Fruit fly (Drosophila melanogaster) whole organism, embryonic: Measurements from ENCODE around the gene CG9855.

Experiments used
- CG10431 ChIP-seq: fragments of 200-800 bp; sonication (Bioruptor generic); optimal IDR thresholded peaks from 3 replicates; lab custom pipeline; 2018; ENCODE audit warnings: missing biosample characterization, mild to moderate bottlenecking, missing genetic modification characterization
- CG11456 ChIP-seq: fragments of 200-800 bp; sonication (Bioruptor generic); IDR thresholded peaks from 3 replicates; pipeline ENCODE4 v1.3.6; 2022; ENCODE audit warnings: missing biosample characterization, missing genetic modification characterization
- CG11695 ChIP-seq: fragments of 200-800 bp; sonication (Bioruptor generic); IDR thresholded peaks from 3 replicates; pipeline ENCODE4 v1.3.6; 2022; ENCODE audit warnings: missing biosample characterization, missing genetic modification characterization
- CG12071 ChIP-seq: fragments of 200-800 bp; sonication (Bioruptor generic); optimal IDR thresholded peaks from 3 replicates; lab custom pipeline; 2018; ENCODE audit warnings: missing biosample characterization, mild to moderate bottlenecking, missing genetic modification characterization
- CG12236 ChIP-seq: fragments of 200-800 bp; sonication (Bioruptor generic); optimal IDR thresholded peaks from 2 replicates; lab custom pipeline; 2016; ENCODE audit warnings: missing biosample characterization, missing genetic modification characterization
- CG14965 ChIP-seq: fragments of 200-800 bp; sonication (Bioruptor generic); optimal IDR thresholded peaks from 2 replicates; lab custom pipeline; 2016; ENCODE audit warnings: missing biosample characterization, missing genetic modification characterization, borderline replicate concordance
- CG1647 ChIP-seq: fragments of 200-800 bp; sonication (Bioruptor generic); optimal IDR thresholded peaks from 3 replicates; lab custom pipeline; 2016; ENCODE audit warnings: missing biosample characterization, missing genetic modification characterization
- CG16813 ChIP-seq: fragments of 200-800 bp; sonication (Bioruptor generic); IDR thresholded peaks from 3 replicates; pipeline ENCODE4 v1.3.6; 2022; ENCODE audit warnings: missing biosample characterization, missing genetic modification characterization; ENCODE audit not compliant: partially characterized antibody
- CG17361 ChIP-seq: fragments of 200-800 bp; sonication (Bioruptor generic); IDR thresholded peaks from 3 replicates; pipeline ENCODE4 v1.3.6; 2022; ENCODE audit warnings: missing biosample characterization, missing genetic modification characterization
- CG17612 ChIP-seq: fragments of 200-800 bp; sonication (Bioruptor generic); IDR thresholded peaks from 2 replicates; pipeline ENCODE4 v1.3.6; 2022; ENCODE audit warnings: missing biosample characterization, missing genetic modification characterization
- CG18599 ChIP-seq: fragments of 200-800 bp; sonication (Bioruptor generic); optimal IDR thresholded peaks from 3 replicates; lab custom pipeline; 2017; ENCODE audit warnings: missing biosample characterization, missing genetic modification characterization, mild to moderate bottlenecking, moderate library complexity, missing genetic modification reagents
- CG18619 ChIP-seq: fragments of 200-800 bp; sonication (Bioruptor generic); optimal IDR thresholded peaks from 3 replicates; lab custom pipeline; 2017; ENCODE audit warnings: missing biosample characterization, mild to moderate bottlenecking, missing genetic modification characterization
- CG31365 ChIP-seq: fragments of 200-800 bp; sonication (Bioruptor generic); optimal IDR thresholded peaks from 2 replicates; lab custom pipeline; 2018; ENCODE audit warnings: missing biosample characterization, mild to moderate bottlenecking, missing genetic modification characterization
- CG4820 ChIP-seq: fragments of 200-800 bp; sonication (Bioruptor generic); optimal IDR thresholded peaks from 3 replicates; lab custom pipeline; 2016; ENCODE audit warnings: missing biosample characterization, missing genetic modification characterization
- CG6813 ChIP-seq: fragments of 200-800 bp; sonication (Bioruptor generic); optimal IDR thresholded peaks from 2 replicates; lab custom pipeline; 2017; ENCODE audit warnings: missing biosample characterization, missing genetic modification characterization, mild to moderate bottlenecking, moderate library complexity, missing genetic modification reagents
- CG7556 ChIP-seq: fragments of 200-800 bp; sonication (Bioruptor generic); optimal IDR thresholded peaks from 2 replicates; lab custom pipeline; 2017; ENCODE audit warnings: missing biosample characterization, mild to moderate bottlenecking, missing genetic modification characterization
- CG8359 ChIP-seq: fragments of 200-800 bp; sonication (Bioruptor generic); optimal IDR thresholded peaks from 2 replicates; lab custom pipeline; 2017; ENCODE audit warnings: missing biosample characterization, mild to moderate bottlenecking, missing genetic modification characterization, borderline replicate concordance
- CG9437 ChIP-seq: fragments of 200-800 bp; sonication (Bioruptor generic); optimal IDR thresholded peaks from 2 replicates; lab custom pipeline; 2018; ENCODE audit warnings: missing biosample characterization, mild to moderate bottlenecking, missing genetic modification characterization
- CoRest ChIP-seq: fragments of 200-800 bp; sonication (Bioruptor generic); optimal IDR thresholded peaks from 3 replicates; lab custom pipeline; 2018; ENCODE audit warnings: missing biosample characterization, mild to moderate bottlenecking, missing genetic modification characterization, moderate library complexity
- Dbx ChIP-seq: fragments of 200-800 bp; sonication (Bioruptor generic); IDR thresholded peaks from 3 replicates; pipeline ENCODE4 v1.3.6; 2022; ENCODE audit warnings: missing biosample characterization, missing genetic modification characterization
- Dp ChIP-seq: fragments of 200-800 bp; sonication (Bioruptor generic); optimal IDR thresholded peaks from 2 replicates; lab custom pipeline; 2018; ENCODE audit warnings: missing biosample characterization, mild to moderate bottlenecking, missing genetic modification characterization, moderate library complexity
- Drgx ChIP-seq: fragments of 200-800 bp; sonication (Bioruptor generic); IDR thresholded peaks from 2 replicates; pipeline ENCODE4 v1.3.6; 2022; ENCODE audit warnings: missing biosample characterization, missing genetic modification characterization
- Hand ChIP-seq: fragments of 200-800 bp; sonication (Bioruptor generic); optimal IDR thresholded peaks from 2 replicates; lab custom pipeline; 2017; ENCODE audit warnings: mild to moderate bottlenecking, missing biosample characterization, missing genetic modification reagents, missing genetic modification characterization
- HmgD ChIP-seq: fragments of 200-800 bp; sonication (Bioruptor generic); optimal IDR thresholded peaks from 3 replicates; lab custom pipeline; 2016; ENCODE audit warnings: missing biosample characterization, missing genetic modification characterization
- Hr78 ChIP-seq, 2 experiments: fragments of 200-800 bp in 1 of 2; fragments of >200 bp in 1 of 2; sonication (Bioruptor generic) in 1 of 2; optimal IDR thresholded peaks; 2 replicates each; lab custom pipeline; 2017 to 2019; ENCODE audit warnings: missing biosample characterization in 2 of 2, missing genetic modification characterization in 2 of 2, mild to moderate bottlenecking in 1 of 2, moderate library complexity in 1 of 2
- Kr ChIP-seq: fragments of 200-800 bp; sonication (Bioruptor generic); optimal IDR thresholded peaks from 2 replicates; lab custom pipeline; 2017; ENCODE audit warnings: missing biosample characterization, mild to moderate bottlenecking, missing genetic modification characterization
- NfI ChIP-seq: fragments of 200-800 bp; sonication (Bioruptor generic); optimal IDR thresholded peaks from 3 replicates; lab custom pipeline; 2018; ENCODE audit warnings: missing biosample characterization, mild to moderate bottlenecking, missing genetic modification characterization, moderate library complexity
- Rfx ChIP-seq: fragments of 200-800 bp; sonication (Bioruptor generic); IDR thresholded peaks from 2 replicates; pipeline ENCODE4 v1.3.6; 2022; ENCODE audit warnings: missing biosample characterization, missing genetic modification characterization
- Scr ChIP-seq: fragments of 200-800 bp; sonication (Bioruptor generic); IDR thresholded peaks from 2 replicates; pipeline ENCODE4 v1.3.6; 2022; ENCODE audit warnings: missing biosample characterization, missing genetic modification characterization; ENCODE audit not compliant: partially characterized antibody
- az2 ChIP-seq: fragments of 200-800 bp; sonication (Bioruptor generic); optimal IDR thresholded peaks from 3 replicates; lab custom pipeline; 2016; ENCODE audit warnings: missing biosample characterization, missing genetic modification characterization
- bab2 ChIP-seq: fragments of 200-800 bp; sonication (Bioruptor generic); optimal IDR thresholded peaks from 2 replicates; lab custom pipeline; 2016; ENCODE audit warnings: missing biosample characterization, missing genetic modification characterization
- bbx ChIP-seq: fragments of 200-800 bp; sonication (Bioruptor generic); IDR thresholded peaks from 2 replicates; pipeline ENCODE4 v1.3.6; 2022; ENCODE audit warnings: missing biosample characterization, missing genetic modification characterization; ENCODE audit not compliant: partially characterized antibody
- cas ChIP-seq: fragments of 200-800 bp; sonication (Bioruptor generic); IDR thresholded peaks from 2 replicates; pipeline ENCODE4 v1.3.6; 2022; ENCODE audit warnings: missing biosample characterization, missing genetic modification characterization
- ci ChIP-seq: fragments of 200-800 bp; sonication (Bioruptor generic); IDR thresholded peaks from 3 replicates; pipeline ENCODE4 v1.3.6; 2022; ENCODE audit warnings: missing biosample characterization, missing genetic modification characterization
- dm ChIP-seq: fragments of 200-800 bp; sonication (Bioruptor generic); optimal IDR thresholded peaks from 3 replicates; lab custom pipeline; 2016; ENCODE audit warnings: missing biosample characterization, missing genetic modification characterization
- en ChIP-seq: fragments of 200-800 bp; sonication (Bioruptor generic); optimal IDR thresholded peaks from 2 replicates; lab custom pipeline; 2016; ENCODE audit warnings: missing biosample characterization, missing genetic modification characterization
- fd96Cb ChIP-seq: fragments of 200-800 bp; sonication (Bioruptor generic); optimal IDR thresholded peaks from 2 replicates; lab custom pipeline; 2018; ENCODE audit warnings: missing biosample characterization, mild to moderate bottlenecking, missing genetic modification characterization, moderate library complexity
- gro ChIP-seq: fragments of 200-800 bp; sonication (Bioruptor generic); optimal IDR thresholded peaks from 2 replicates; lab custom pipeline; 2016; ENCODE audit warnings: missing biosample characterization, missing genetic modification characterization
- ham ChIP-seq: fragments of 200-800 bp; sonication (Bioruptor generic); IDR thresholded peaks from 2 replicates; pipeline ENCODE4 v1.3.6; 2022; ENCODE audit warnings: missing biosample characterization, missing genetic modification characterization
- insv ChIP-seq, 2 experiments: fragments of 200-800 bp; sonication (Bioruptor generic); optimal IDR thresholded peaks; 3 replicates each; lab custom pipeline; 2016 to 2018; ENCODE audit warnings: missing biosample characterization in 2 of 2, missing genetic modification characterization in 2 of 2
- lov ChIP-seq, 2 experiments: fragments of 200-800 bp in 1 of 2; fragments of >200 bp in 1 of 2; sonication (Bioruptor generic) in 1 of 2; IDR thresholded peaks in 1 of 2; optimal IDR thresholded peaks in 1 of 2; 2 replicates in 1 of 2; 3 replicates in 1 of 2; pipeline versions ENCODE4 v1.3.6 to Lab custom; 2017 to 2022; ENCODE audit warnings: missing biosample characterization in 1 of 2, missing genetic modification characterization in 1 of 2
- luna ChIP-seq: fragments of 200-800 bp; sonication (Bioruptor generic); optimal IDR thresholded peaks from 2 replicates; lab custom pipeline; 2016; ENCODE audit warnings: missing biosample characterization, missing genetic modification characterization
- row ChIP-seq: fragments of 200-800 bp; sonication (Bioruptor generic); IDR thresholded peaks from 3 replicates; pipeline ENCODE4 v1.3.6; 2022; ENCODE audit warnings: missing biosample characterization, missing genetic modification characterization
- run ChIP-seq: fragments of 200-800 bp; sonication (Bioruptor generic); optimal IDR thresholded peaks from 3 replicates; lab custom pipeline; 2018; ENCODE audit warnings: missing biosample characterization, mild to moderate bottlenecking, missing genetic modification characterization
- seq ChIP-seq: fragments of 200-800 bp; sonication (Bioruptor generic); IDR thresholded peaks from 2 replicates; pipeline ENCODE4 v1.3.6; 2022; ENCODE audit warnings: missing biosample characterization, missing genetic modification characterization
- stwl ChIP-seq: fragments of 200-800 bp; sonication (Bioruptor generic); optimal IDR thresholded peaks from 3 replicates; lab custom pipeline; 2018; ENCODE audit warnings: missing biosample characterization, mild to moderate bottlenecking, missing genetic modification characterization, moderate library complexity
- twi ChIP-seq: fragments of 200-800 bp; optimal IDR thresholded peaks from 2 replicates; lab custom pipeline; 2019; ENCODE audit warnings: missing biosample characterization, mild to moderate bottlenecking, missing genetic modification characterization, moderate library complexity
- unc-4 ChIP-seq: fragments of 200-800 bp; sonication (Bioruptor generic); IDR thresholded peaks from 2 replicates; pipeline ENCODE4 v1.3.6; 2022; ENCODE audit warnings: missing biosample characterization, missing genetic modification characterization; ENCODE audit not compliant: partially characterized antibody

The CG9855 gene

dm6 chr3R:4433441-4434077 lies 35.9 kb upstream of the CG9855 start, which contains the start of the genes eIF3a and CG1074 (continued):
- peak; percentile 96 for TF ChIP-seq unc-4
- TF ChIP-seq CG12071 (GFP tag; lab: Kevin White, UChicago) = no peak
- peak; percentile 60 for TF ChIP-seq CG31365 (tag; lab: Kevin White, UChicago)
- peak; percentile 24 for TF ChIP-seq CG7556 (GFP tag; lab: Kevin White, UChicago)
- no peak for TF ChIP-seq Kr (GFP tag; lab: Kevin White, UChicago)
- peak; percentile 97 for TF ChIP-seq CG16813
- no peak for TF ChIP-seq Hr78 (GFP tag; optimal IDR thresholded peaks at IDR 0.05; lab: Kevin White, UChicago)
- TF ChIP-seq Hand = peak; percentile 35
- no peak for TF ChIP-seq CG14965 (GFP tag; lab: Kevin White, UChicago)
- peak; percentile 86 for TF ChIP-seq Rfx (GFP tag; lab: Robert Waterston, UW)
- peak; percentile 59; the same call in 2 of the 3 replicates for TF ChIP-seq CG17361 (GFP tag; lab: Robert Waterston, UW)
- peak; percentile 88 for TF ChIP-seq ci
- TF ChIP-seq Scr (GFP tag; lab: Robert Waterston, UW) = peak; percentile 97
- TF ChIP-seq CG6813 (GFP tag; lab: Kevin White, UChicago) = no peak
- peak; percentile 87 for TF ChIP-seq stwl (tag; lab: Kevin White, UChicago)
- TF ChIP-seq en (GFP tag; lab: Kevin White, UChicago) = no peak
- peak; percentile 81 for TF ChIP-seq Dbx (GFP tag; lab: Robert Waterston, UW)
- TF ChIP-seq insv (GFP tag; optimal IDR thresholded peaks at IDR 0.05; lab: Kevin White, UChicago) = peak in 1 of 2 experiments; percentile 60
- peak; percentile 53 for TF ChIP-seq CG9437
- peak; percentile 30 for TF ChIP-seq az2 (GFP tag; lab: Kevin White, UChicago)
- no peak for TF ChIP-seq seq (GFP tag; lab: Robert Waterston, UW)
- TF ChIP-seq CG12236 = peak; percentile 5
- TF ChIP-seq CG11456 (GFP tag; lab: Robert Waterston, UW) = peak; percentile 86
- peak; percentile 67 for TF ChIP-seq CG10431 (GFP tag; lab: Kevin White, UChicago)
- peak; percentile 77 for TF ChIP-seq NfI
- TF ChIP-seq twi (tag; lab: Kevin White, UChicago) = peak; percentile 62
- TF ChIP-seq CoRest = peak; percentile 51
- TF ChIP-seq ham (GFP tag; lab: Robert Waterston, UW) = no peak
- no peak for TF ChIP-seq CG18599
- peak; percentile 70 for TF ChIP-seq CG18619 (GFP tag; lab: Kevin White, UChicago)
- TF ChIP-seq CG8359 (GFP tag; lab: Kevin White, UChicago) = no peak
- TF ChIP-seq CG1647 (GFP tag; lab: Kevin White, UChicago) = peak; percentile 47
- TF ChIP-seq CG17612 (GFP tag; lab: Robert Waterston, UW) = no peak
- peak; percentile 99 for TF ChIP-seq dm
- TF ChIP-seq row (GFP tag; lab: Robert Waterston, UW) = peak; percentile 63
- peak; percentile 99 for TF ChIP-seq bbx (GFP tag; lab: Robert Waterston, UW)
- TF ChIP-seq lov (optimal IDR thresholded peaks at IDR 0.05; lab: Kevin White, UChicago) = no peak
- peak; percentile 59; the same call in 1 of the 3 replicates for TF ChIP-seq lov (GFP tag; IDR thresholded peaks at IDR 0.05; lab: Robert Waterston, UW)
- TF ChIP-seq CG11695 (GFP tag; lab: Robert Waterston, UW) = 0 out of 3 replicates have a peak, but pooled peaks have one; percentile 33
- TF ChIP-seq Dp (GFP tag; lab: Kevin White, UChicago) = peak; percentile 51
- TF ChIP-seq fd96Cb = peak; percentile 19
- TF ChIP-seq CG4820 = no peak
- peak; percentile 51 for TF ChIP-seq luna
- peak; percentile 54; the same call in 1 of the 2 replicates for TF ChIP-seq cas (GFP tag; lab: Robert Waterston, UW)
- TF ChIP-seq HmgD = peak; percentile 80
- no peak for TF ChIP-seq bab2 (GFP tag; lab: Kevin White, UChicago)
- TF ChIP-seq Drgx = peak; percentile 22; the same call in 1 of the 2 replicates
- TF ChIP-seq gro (GFP tag; lab: Kevin White, UChicago) = peak; percentile 75
- TF ChIP-seq run (tag; lab: Kevin White, UChicago) = peak; percentile 12
